Fruit fly (Drosophila melanogaster) whole organism, pupa: Measurements from ENCODE around the gene CG31917.

Experiments used
- CG10348 ChIP-seq: fragments of 200-800 bp; sonication (Bioruptor generic); IDR thresholded peaks from 2 replicates; pipeline ENCODE4 v1.3.6; 2022; ENCODE audit warnings: missing biosample characterization, missing genetic modification characterization
- CG12605 ChIP-seq: fragments of 200-800 bp; sonication (Bioruptor generic); IDR thresholded peaks from 2 replicates; pipeline ENCODE4 v1.3.6; 2022; ENCODE audit warnings: missing biosample characterization, missing genetic modification characterization
- CG13204 ChIP-seq: fragments of 200-800 bp; sonication (Bioruptor generic); optimal IDR thresholded peaks from 2 replicates; lab custom pipeline; 2018; ENCODE audit warnings: missing biosample characterization, mild to moderate bottlenecking, missing genetic modification characterization, moderate library complexity
- CG14655 ChIP-seq: fragments of 200-800 bp; sonication (Bioruptor generic); optimal IDR thresholded peaks from 3 replicates; lab custom pipeline; 2017; ENCODE audit warnings: mild to moderate bottlenecking, missing biosample characterization, missing genetic modification reagents, missing genetic modification characterization
- CG15710 ChIP-seq: fragments of 200-800 bp; sonication (Bioruptor generic); optimal IDR thresholded peaks from 2 replicates; lab custom pipeline; 2018; ENCODE audit warnings: missing biosample characterization, mild to moderate bottlenecking, missing genetic modification characterization, moderate library complexity
- CG17806 ChIP-seq: fragments of 200-800 bp; sonication (Bioruptor generic); optimal IDR thresholded peaks from 2 replicates; lab custom pipeline; 2018; ENCODE audit warnings: missing biosample characterization, mild to moderate bottlenecking, missing genetic modification characterization, moderate library complexity
- CG32121 ChIP-seq: fragments of 200-800 bp; sonication (Bioruptor generic); IDR thresholded peaks from 2 replicates; pipeline ENCODE4 v1.3.6; 2022; ENCODE audit warnings: missing biosample characterization, missing genetic modification characterization
- CG34367 ChIP-seq: fragments of 200-800 bp; sonication (Bioruptor generic); optimal IDR thresholded peaks from 2 replicates; lab custom pipeline; 2018; ENCODE audit warnings: missing biosample characterization, mild to moderate bottlenecking, missing genetic modification characterization
- CG4496 ChIP-seq: fragments of 200-800 bp; sonication (Bioruptor generic); IDR thresholded peaks from 3 replicates; pipeline ENCODE4 v1.3.6; 2022; ENCODE audit warnings: missing biosample characterization, missing genetic modification characterization
- CG8159 ChIP-seq: fragments of 200-800 bp; sonication (Bioruptor generic); optimal IDR thresholded peaks from 3 replicates; lab custom pipeline; 2018; ENCODE audit warnings: missing biosample characterization, mild to moderate bottlenecking, missing genetic modification characterization, moderate library complexity
- CG8301 ChIP-seq: fragments of 200-800 bp; sonication (Bioruptor generic); optimal IDR thresholded peaks from 2 replicates; lab custom pipeline; 2018; ENCODE audit warnings: missing biosample characterization, mild to moderate bottlenecking, missing genetic modification characterization
- CG9948 ChIP-seq: fragments of 200-800 bp; sonication (Bioruptor generic); optimal IDR thresholded peaks from 2 replicates; lab custom pipeline; 2018; ENCODE audit warnings: missing biosample characterization, mild to moderate bottlenecking, missing genetic modification characterization, moderate library complexity
- D1 ChIP-seq: fragments of 200-800 bp; sonication (Bioruptor generic); optimal IDR thresholded peaks from 2 replicates; lab custom pipeline; 2018; ENCODE audit warnings: missing biosample characterization, mild to moderate bottlenecking, missing genetic modification characterization, moderate library complexity
- EcR ChIP-seq: fragments of 200-800 bp; sonication (Bioruptor generic); optimal IDR thresholded peaks from 3 replicates; lab custom pipeline; 2019; ENCODE audit warnings: missing biosample characterization, missing genetic modification characterization, mild to moderate bottlenecking, moderate library complexity, missing genetic modification reagents
- Ets98B ChIP-seq: fragments of 200-800 bp; sonication (Bioruptor generic); IDR thresholded peaks from 2 replicates; pipeline ENCODE4 v1.3.6; 2022; ENCODE audit warnings: missing biosample characterization, missing genetic modification characterization
- Pif1A ChIP-seq: fragments of 200-800 bp; sonication (Bioruptor generic); optimal IDR thresholded peaks from 3 replicates; lab custom pipeline; 2016; ENCODE audit warnings: missing biosample characterization, missing genetic modification characterization
- Pif1B ChIP-seq: fragments of 200-800 bp; sonication (Bioruptor generic); optimal IDR thresholded peaks from 3 replicates; lab custom pipeline; 2016; ENCODE audit warnings: missing biosample characterization, missing genetic modification characterization
- Snoo ChIP-seq: fragments of 200-800 bp; sonication (Bioruptor generic); optimal IDR thresholded peaks from 3 replicates; lab custom pipeline; 2017; ENCODE audit warnings: missing biosample characterization, mild to moderate bottlenecking, missing genetic modification characterization, inconsistent platforms
- fd96Ca ChIP-seq: fragments of 200-800 bp; sonication (Bioruptor generic); IDR thresholded peaks from 3 replicates; pipeline ENCODE4 v1.3.6; 2022; ENCODE audit warnings: missing biosample characterization, missing genetic modification characterization
- gl ChIP-seq: fragments of 200-800 bp; sonication (Bioruptor generic); optimal IDR thresholded peaks from 2 replicates; lab custom pipeline; 2018; ENCODE audit warnings: missing biosample characterization, mild to moderate bottlenecking, missing genetic modification characterization
- rn ChIP-seq: fragments of 200-800 bp; sonication (Bioruptor generic); IDR thresholded peaks from 2 replicates; pipeline ENCODE4 v1.3.6; 2022; ENCODE audit warnings: missing biosample characterization, missing genetic modification characterization

CG31917 gene

dm6 chr2L:5006323-5006722, 4.3 kb downstream of the CG31917 start:
- TF ChIP-seq EcR (GFP tag; lab: Kevin White, UChicago) (peak; percentile 47), D1 (tag; lab: Kevin White, UChicago) (no peak), CG34367 (tag; lab: Kevin White, UChicago) (no peak), CG10348 (GFP tag; lab: Robert Waterston, UW) (no peak), CG8301 (tag; lab: Kevin White, UChicago) (no peak), Snoo (tag; lab: Kevin White, UChicago) (no peak), Pif1B (GFP tag; lab: Kevin White, UChicago) (no peak), CG15710 (tag; lab: Kevin White, UChicago) (no peak)
- TF ChIP-seq, all 21 proteins: peak for 1

- TF ChIP-seq D1 (tag; lab: Kevin White, UChicago), result no peak
Observed at dm6 chr2L:5005464-5005764, 5.2 kb downstream of the CG31917 start.

dm6 chr2L:5004677-5005463, 5.8 kb downstream of the CG31917 start:
- TF ChIP-seq rn, result peak; percentile 61; the same call in 1 of the 2 replicates
- peak; percentile 73 for TF ChIP-seq gl (tag; lab: Kevin White, UChicago)
- TF ChIP-seq CG17806 (tag; lab: Kevin White, UChicago), result peak; percentile 89
- peak; percentile 88 for TF ChIP-seq CG34367 (tag; lab: Kevin White, UChicago)
- peak; percentile 90 for TF ChIP-seq fd96Ca (GFP tag; lab: Robert Waterston, UW)
- peak; percentile 88 for TF ChIP-seq Ets98B (GFP tag; lab: Robert Waterston, UW)
- peak; percentile 89 for TF ChIP-seq CG32121
- TF ChIP-seq D1 (tag; lab: Kevin White, UChicago), result peak; percentile 41
- peak; percentile 90 for TF ChIP-seq CG8159
- TF ChIP-seq CG10348 (GFP tag; lab: Robert Waterston, UW), result peak; percentile 76
- peak; percentile 90 for TF ChIP-seq Pif1A (GFP tag; lab: Kevin White, UChicago)
- TF ChIP-seq CG8301 (tag; lab: Kevin White, UChicago), result peak; percentile 81
- TF ChIP-seq CG9948 (tag; lab: Kevin White, UChicago), result peak; percentile 89
- TF ChIP-seq Snoo (tag; lab: Kevin White, UChicago), result peak; percentile 70
- TF ChIP-seq CG13204 (GFP tag; lab: Kevin White, UChicago), result peak; percentile 69
- peak; percentile 38 for TF ChIP-seq EcR (GFP tag; lab: Kevin White, UChicago)
- TF ChIP-seq CG15710 (tag; lab: Kevin White, UChicago), result peak; percentile 90
- peak; percentile 83 for TF ChIP-seq CG14655 (GFP tag; lab: Kevin White, UChicago)
- TF ChIP-seq CG12605 (GFP tag; lab: Robert Waterston, UW), result peak; percentile 91
- TF ChIP-seq CG4496 (GFP tag; lab: Robert Waterston, UW), result peak; percentile 94
- peak; percentile 86 for TF ChIP-seq Pif1B (GFP tag; lab: Kevin White, UChicago)

- TF ChIP-seq CG9948 (tag; lab: Kevin White, UChicago) (no peak), CG14655 (GFP tag; lab: Kevin White, UChicago) (no peak), CG34367 (tag; lab: Kevin White, UChicago) (no peak), CG15710 (tag; lab: Kevin White, UChicago) (no peak), CG12605 (GFP tag; lab: Robert Waterston, UW) (no peak), CG17806 (tag; lab: Kevin White, UChicago) (no peak), Pif1B (GFP tag; lab: Kevin White, UChicago) (no peak), CG10348 (GFP tag; lab: Robert Waterston, UW) (no peak), gl (tag; lab: Kevin White, UChicago) (no peak), CG4496 (GFP tag; lab: Robert Waterston, UW) (no peak), D1 (tag; lab: Kevin White, UChicago) (no peak), Ets98B (GFP tag; lab: Robert Waterston, UW) (no peak), CG13204 (GFP tag; lab: Kevin White, UChicago) (no peak), rn (no peak), fd96Ca (GFP tag; lab: Robert Waterston, UW) (no peak), EcR (GFP tag; lab: Kevin White, UChicago) (no peak)
Observed at dm6 chr2L:5003670-5004453, 6.8 kb downstream of the CG31917 start.

- TF ChIP-seq CG8159 (no peak), CG34367 (tag; lab: Kevin White, UChicago) (no peak), Pif1B (GFP tag; lab: Kevin White, UChicago) (no peak), rn (no peak), CG9948 (tag; lab: Kevin White, UChicago) (no peak), CG10348 (GFP tag; lab: Robert Waterston, UW) (no peak), CG4496 (GFP tag; lab: Robert Waterston, UW) (peak; percentile 65; the same call in 2 of the 3 replicates), D1 (tag; lab: Kevin White, UChicago) (no peak), fd96Ca (GFP tag; lab: Robert Waterston, UW) (peak; percentile 57; the same call in 1 of the 3 replicates), EcR (GFP tag; lab: Kevin White, UChicago) (no peak), gl (tag; lab: Kevin White, UChicago) (no peak), CG13204 (GFP tag; lab: Kevin White, UChicago) (no peak), CG14655 (GFP tag; lab: Kevin White, UChicago) (peak; percentile 45), CG8301 (tag; lab: Kevin White, UChicago) (peak; percentile 16), CG32121 (peak; percentile 49; the same call in 1 of the 2 replicates), CG17806 (tag; lab: Kevin White, UChicago) (no peak), Ets98B (GFP tag; lab: Robert Waterston, UW) (peak; percentile 75), Snoo (tag; lab: Kevin White, UChicago) (no peak), CG12605 (GFP tag; lab: Robert Waterston, UW) (peak; percentile 60; the same call in 1 of the 2 replicates), CG15710 (tag; lab: Kevin White, UChicago) (peak; percentile 15), Pif1A (GFP tag; lab: Kevin White, UChicago) (peak; percentile 34)
Observed at dm6 chr2L:5002711-5003402, 7.8 kb downstream of the CG31917 start.
